Worm (Caenorhabditis elegans): ENCODE data around the gene hpo-12.

hpo-12 gene

DNA sequence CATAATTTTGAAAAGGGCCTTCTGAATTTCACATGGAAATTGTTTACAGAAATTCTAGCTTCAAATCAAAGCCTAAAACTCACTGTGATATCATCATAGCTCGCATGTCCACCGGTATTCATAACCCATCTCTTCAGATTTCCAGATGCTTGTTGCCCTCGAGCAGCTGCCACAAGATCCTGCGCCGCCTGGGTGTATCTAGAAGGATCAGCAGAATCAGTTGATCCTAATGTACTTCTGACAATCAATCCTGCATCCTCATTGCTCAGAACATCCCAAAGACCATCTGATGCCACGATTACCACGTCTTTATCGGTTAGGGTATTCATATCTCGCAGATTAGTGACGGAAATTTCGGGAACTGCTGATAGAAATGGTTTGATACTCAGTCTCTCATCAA lies 17.1 kb upstream of the hpo-12 start:
- TF ChIP-seq scrt-1 (GFP tag; IDR thresholded peaks at IDR 0.05) (no peak), tbx-37 (GFP tag; conservative IDR thresholded peaks at IDR 0.05) (no peak), hnd-1 (tag; optimal IDR thresholded peaks at IDR 0.05) (no peak), hmbx-1 (tag; optimal IDR thresholded peaks at IDR 0.05) (no peak), ets-7 (tag; optimal IDR thresholded peaks at IDR 0.05) (no peak), pes-1 (GFP tag; IDR thresholded peaks at IDR 0.05) (no peak), ama-1 (optimal IDR thresholded peaks at IDR 0.05) (no peak), ceh-13 (GFP tag; optimal IDR thresholded peaks at IDR 0.05) (no peak), hmg-4 (GFP tag; optimal IDR thresholded peaks at IDR 0.05) (no peak), B0310.2 (tag; optimal IDR thresholded peaks at IDR 0.05) (no peak), tra-4 (tag; optimal IDR thresholded peaks at IDR 0.05) (no peak), flt-1 (GFP tag; IDR thresholded peaks at IDR 0.05) (no peak), F13C5.2 (tag; optimal IDR thresholded peaks at IDR 0.05) (no peak), tbx-11 (GFP tag; IDR thresholded peaks at IDR 0.05) (no peak), aly-1 (tag; optimal IDR thresholded peaks at IDR 0.05) (no peak), sea-1 (GFP tag; conservative IDR thresholded peaks at IDR 0.05) (no peak), ceh-36 (tag; optimal IDR thresholded peaks at IDR 0.05) (no peak)

DNA sequence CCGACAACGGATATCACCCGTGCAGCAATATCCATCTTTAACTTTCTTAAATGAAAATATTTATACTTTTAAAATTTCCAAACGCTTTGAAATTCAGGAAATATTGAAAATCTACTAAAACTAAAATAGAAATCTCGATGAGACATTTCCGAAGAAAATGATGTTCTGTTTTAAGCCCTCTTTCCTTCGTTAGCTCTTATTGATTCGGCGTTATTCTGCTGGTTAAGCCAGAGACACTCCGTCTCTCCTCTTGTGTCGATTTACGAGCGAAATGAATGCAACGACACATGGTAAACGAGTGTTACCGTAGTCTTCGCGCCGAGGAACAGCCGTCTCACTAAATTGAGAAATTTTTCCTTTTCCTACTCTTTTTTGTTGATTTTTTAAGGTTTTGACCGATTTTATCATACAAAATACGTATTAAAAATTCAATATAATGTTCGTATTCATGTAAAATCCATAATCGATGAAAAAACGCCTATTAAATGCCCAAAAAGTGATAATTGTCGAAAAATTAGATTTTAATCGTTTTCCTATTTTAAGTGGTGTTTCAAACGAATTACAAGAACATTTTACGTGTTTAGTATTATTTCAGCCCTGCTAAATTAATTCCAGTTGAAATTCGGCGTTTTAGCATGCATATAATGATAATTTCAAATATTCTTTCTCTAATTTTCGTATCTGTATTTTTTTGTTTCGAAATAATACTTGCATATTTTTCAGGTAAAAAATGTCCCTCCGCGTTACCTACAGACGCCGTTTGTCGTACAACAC lies 14.5 kb upstream of the hpo-12 start, which contains the start of the genes ppm-1.H and rpl-34:
ppm-1.H (minus strand) TSS at position 51 of the 774 bp plus-strand sequence.
rpl-34 (plus strand) TSS at position 724 of the 774 bp plus-strand sequence.
- TF ChIP-seq scrt-1 (GFP tag; IDR thresholded peaks at IDR 0.05) = no peak
- TF ChIP-seq tra-4 (tag; optimal IDR thresholded peaks at IDR 0.05) = no peak
- TF ChIP-seq hmg-4 (GFP tag; optimal IDR thresholded peaks at IDR 0.05) = no peak
- no peak for TF ChIP-seq hnd-1 (tag; optimal IDR thresholded peaks at IDR 0.05)
- TF ChIP-seq F13C5.2 (tag; optimal IDR thresholded peaks at IDR 0.05) = peak; percentile 34

DNA sequence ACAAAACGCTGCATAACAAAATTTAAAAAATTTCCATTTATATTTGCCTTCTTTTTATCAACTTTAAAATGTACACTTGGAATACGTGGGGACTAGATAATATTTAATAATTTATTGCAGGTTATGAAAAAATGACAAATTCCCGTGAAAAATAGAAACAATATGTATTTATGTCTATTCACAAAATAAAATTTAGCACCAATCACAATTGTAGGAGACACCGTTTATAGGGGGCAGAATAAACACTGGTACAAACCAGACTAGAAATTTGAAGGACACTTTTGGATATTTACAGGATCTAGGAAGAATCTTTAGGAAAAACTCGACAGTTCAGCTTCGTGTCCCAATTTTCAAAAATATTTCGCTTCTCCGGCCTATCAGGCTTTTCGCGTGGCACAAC lies 12.6 kb upstream of the hpo-12 start, which contains the start of gene C42C1.3:
C42C1.3 (minus strand) TSS at position 101 of the 400 bp plus-strand sequence.
- TF ChIP-seq F13C5.2 (tag; optimal IDR thresholded peaks at IDR 0.05) (no peak), ama-1 (optimal IDR thresholded peaks at IDR 0.05) (no peak), aly-1 (tag; optimal IDR thresholded peaks at IDR 0.05) (no peak), tra-4 (tag; optimal IDR thresholded peaks at IDR 0.05) (no peak), sea-1 (GFP tag; conservative IDR thresholded peaks at IDR 0.05) (no peak), B0310.2 (tag; optimal IDR thresholded peaks at IDR 0.05) (no peak), flt-1 (GFP tag; IDR thresholded peaks at IDR 0.05) (no peak), ceh-36 (tag; optimal IDR thresholded peaks at IDR 0.05) (no peak), scrt-1 (GFP tag; IDR thresholded peaks at IDR 0.05) (no peak), pes-1 (GFP tag; IDR thresholded peaks at IDR 0.05) (no peak), hmbx-1 (tag; optimal IDR thresholded peaks at IDR 0.05) (no peak), ceh-13 (GFP tag; optimal IDR thresholded peaks at IDR 0.05) (no peak), ets-7 (tag; optimal IDR thresholded peaks at IDR 0.05) (no peak), tbx-11 (GFP tag; IDR thresholded peaks at IDR 0.05) (no peak)

DNA sequence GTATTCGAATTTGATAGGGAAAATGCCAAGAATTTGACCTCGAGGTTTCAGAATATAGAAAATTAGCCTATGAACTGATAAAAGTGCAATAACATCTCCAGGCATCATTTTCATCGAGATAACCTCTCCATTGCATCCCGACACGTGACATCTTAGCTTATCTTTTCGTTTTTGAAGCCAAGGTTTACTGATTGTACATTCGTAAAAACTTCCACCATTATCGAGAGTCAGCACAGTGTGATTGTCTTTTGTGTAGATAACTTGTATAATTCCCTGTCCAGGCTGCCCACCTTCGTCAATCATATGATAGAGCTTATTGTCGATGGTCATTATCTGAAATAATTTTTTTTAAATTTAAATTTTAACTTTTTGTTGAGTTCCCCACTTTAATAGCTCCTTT lies 8.6 kb upstream of the hpo-12 start:
- TF ChIP-seq tra-4 (tag; optimal IDR thresholded peaks at IDR 0.05) (no peak), aly-1 (tag; optimal IDR thresholded peaks at IDR 0.05) (no peak), B0310.2 (tag; optimal IDR thresholded peaks at IDR 0.05) (no peak), F13C5.2 (tag; optimal IDR thresholded peaks at IDR 0.05) (no peak), pes-1 (GFP tag; IDR thresholded peaks at IDR 0.05) (no peak), flt-1 (GFP tag; IDR thresholded peaks at IDR 0.05) (no peak), hmbx-1 (tag; optimal IDR thresholded peaks at IDR 0.05) (no peak), hmg-4 (GFP tag; optimal IDR thresholded peaks at IDR 0.05) (no peak), sea-1 (GFP tag; conservative IDR thresholded peaks at IDR 0.05) (no peak), tbx-37 (GFP tag; conservative IDR thresholded peaks at IDR 0.05) (no peak), scrt-1 (GFP tag; IDR thresholded peaks at IDR 0.05) (no peak), hnd-1 (tag; optimal IDR thresholded peaks at IDR 0.05) (no peak), ama-1 (optimal IDR thresholded peaks at IDR 0.05) (no peak), ceh-13 (GFP tag; optimal IDR thresholded peaks at IDR 0.05) (no peak), ceh-36 (tag; optimal IDR thresholded peaks at IDR 0.05) (no peak), tbx-11 (GFP tag; IDR thresholded peaks at IDR 0.05) (no peak)

DNA sequence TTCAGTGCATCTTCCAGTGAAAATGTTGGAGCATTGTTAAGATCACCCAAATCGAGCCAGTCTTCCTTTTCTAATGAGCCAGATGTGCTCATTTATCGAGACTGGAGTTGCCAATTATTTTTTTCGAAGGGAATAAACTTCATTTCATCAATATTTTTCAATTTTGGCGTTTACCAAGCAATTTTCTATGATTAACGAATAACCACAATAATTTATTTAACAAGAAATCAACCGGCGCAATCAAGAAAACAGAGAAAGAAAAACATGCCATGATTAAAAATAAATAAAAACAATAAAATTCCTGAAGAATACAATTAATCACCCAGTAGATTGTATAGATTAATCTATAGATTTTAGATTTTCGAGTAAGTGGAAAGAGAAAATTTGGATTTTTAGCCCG lies 7.1 kb upstream of the hpo-12 start, which contains the start of gene vps-8:
vps-8 (minus strand) TSS at position 101 of the 400 bp plus-strand sequence.
- TF ChIP-seq B0310.2 (tag; optimal IDR thresholded peaks at IDR 0.05) (no peak), pes-1 (GFP tag; IDR thresholded peaks at IDR 0.05) (no peak), ama-1 (optimal IDR thresholded peaks at IDR 0.05) (no peak), aly-1 (tag; optimal IDR thresholded peaks at IDR 0.05) (no peak), hmg-4 (GFP tag; optimal IDR thresholded peaks at IDR 0.05) (no peak), ets-7 (tag; optimal IDR thresholded peaks at IDR 0.05) (no peak), scrt-1 (GFP tag; IDR thresholded peaks at IDR 0.05) (no peak), hnd-1 (tag; optimal IDR thresholded peaks at IDR 0.05) (no peak), tra-4 (tag; optimal IDR thresholded peaks at IDR 0.05) (no peak), hmbx-1 (tag; optimal IDR thresholded peaks at IDR 0.05) (no peak), ceh-36 (tag; optimal IDR thresholded peaks at IDR 0.05) (no peak), ceh-13 (GFP tag; optimal IDR thresholded peaks at IDR 0.05) (no peak)

DNA sequence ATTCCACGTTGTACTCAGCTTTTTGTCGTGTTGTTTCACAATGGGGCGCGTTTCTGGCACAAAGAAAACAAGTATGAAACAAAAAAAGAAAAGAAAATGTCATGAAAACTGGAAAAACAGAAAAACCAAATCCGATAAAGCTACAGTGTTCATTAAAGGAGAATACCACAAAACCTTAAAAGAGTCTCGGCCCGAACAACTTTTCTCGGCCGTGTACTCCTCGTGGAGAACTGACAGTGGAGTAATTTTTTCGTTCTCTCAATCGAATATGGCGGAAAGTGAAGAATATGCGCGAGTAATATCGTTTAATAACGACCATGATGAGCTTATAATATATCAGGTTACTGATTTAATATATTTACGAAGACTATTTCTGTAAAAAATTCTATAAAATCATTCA lies 4.5 kb upstream of the hpo-12 start, which contains the start of the genes tag-335 and vkmt-1:
tag-335 (minus strand) TSS at position 88 of the 400 bp plus-strand sequence.
vkmt-1 (plus strand) TSS at position 219 of the 400 bp plus-strand sequence.
- TF ChIP-seq hmg-4 (GFP tag; optimal IDR thresholded peaks at IDR 0.05) (no peak), F13C5.2 (tag; optimal IDR thresholded peaks at IDR 0.05) (no peak), aly-1 (tag; optimal IDR thresholded peaks at IDR 0.05) (no peak), ceh-36 (tag; optimal IDR thresholded peaks at IDR 0.05) (no peak), scrt-1 (GFP tag; IDR thresholded peaks at IDR 0.05) (no peak), tra-4 (tag; optimal IDR thresholded peaks at IDR 0.05) (no peak), hmbx-1 (tag; optimal IDR thresholded peaks at IDR 0.05) (no peak), flt-1 (GFP tag; IDR thresholded peaks at IDR 0.05) (no peak), ets-7 (tag; optimal IDR thresholded peaks at IDR 0.05) (no peak), sea-1 (GFP tag; conservative IDR thresholded peaks at IDR 0.05) (no peak), ceh-13 (GFP tag; optimal IDR thresholded peaks at IDR 0.05) (no peak), pes-1 (GFP tag; IDR thresholded peaks at IDR 0.05) (no peak), hnd-1 (tag; optimal IDR thresholded peaks at IDR 0.05) (no peak), tbx-11 (GFP tag; IDR thresholded peaks at IDR 0.05) (no peak), ama-1 (optimal IDR thresholded peaks at IDR 0.05) (no peak), tbx-37 (GFP tag; conservative IDR thresholded peaks at IDR 0.05) (no peak)
